Worm (Caenorhabditis elegans) whole organism, L2 larva: ENCODE data around the gene F38A6.4.

Experiments
- C34F6.9 ChIP-seq: fragments of 150-350 bp; optimal IDR thresholded peaks from 2 replicates; lab custom pipeline; 2014; ENCODE audit warnings: missing biosample characterization, missing genetic modification characterization
- F13H6.1 ChIP-seq: sonication (generic microtip); optimal IDR thresholded peaks from 2 replicates; lab custom pipeline; 2016; ENCODE audit warnings: missing genetic modification characterization, missing compliant biosample characterization
- Y55F3AM.14 ChIP-seq: fragments of 200-800 bp; sonication (Bioruptor generic); optimal IDR thresholded peaks from 2 replicates; lab custom pipeline; 2018; ENCODE audit warnings: mild to moderate bottlenecking, missing genetic modification characterization, missing compliant biosample characterization
- ZK546.5 ChIP-seq: sonication (generic microtip); optimal IDR thresholded peaks from 2 replicates; lab custom pipeline; 2017; ENCODE audit warnings: missing biosample characterization, missing genetic modification characterization
- alr-1 ChIP-seq: fragments of 150-350 bp; optimal IDR thresholded peaks from 2 replicates; lab custom pipeline; 2014; ENCODE audit warnings: missing biosample characterization, missing genetic modification characterization
- aly-2 ChIP-seq: fragments of 150-350 bp; optimal IDR thresholded peaks from 2 replicates; lab custom pipeline; 2014; ENCODE audit warnings: missing biosample characterization, missing genetic modification characterization
- ama-1 ChIP-seq: fragments of 150-350 bp; optimal IDR thresholded peaks from 2 replicates; lab custom pipeline; 2018; ENCODE audit warnings: inconsistent platforms
- blmp-1 ChIP-seq: sonication (generic microtip); optimal IDR thresholded peaks from 2 replicates; lab custom pipeline; 2017; ENCODE audit warnings: missing genetic modification characterization, mild to moderate bottlenecking, missing compliant biosample characterization, antibody characterized with exemption, moderate library complexity; ENCODE audit not compliant: insufficient read depth
- ceh-16 ChIP-seq: fragments of 150-350 bp; optimal IDR thresholded peaks from 2 replicates; lab custom pipeline; 2014; ENCODE audit warnings: missing biosample characterization, missing genetic modification characterization
- ceh-82 ChIP-seq: fragments of 150-350 bp; optimal IDR thresholded peaks from 2 replicates; lab custom pipeline; 2014; ENCODE audit warnings: missing biosample characterization, missing genetic modification characterization
- crh-2 ChIP-seq: sonication (generic microtip); optimal IDR thresholded peaks from 2 replicates; lab custom pipeline; 2017; ENCODE audit warnings: missing biosample characterization, missing genetic modification characterization
- egl-27 ChIP-seq: sonication (generic microtip); optimal IDR thresholded peaks from 3 replicates; lab custom pipeline; 2017; ENCODE audit warnings: missing biosample characterization, missing genetic modification reagents, missing genetic modification characterization
- elt-1 ChIP-seq: fragments of 150-350 bp; optimal IDR thresholded peaks from 2 replicates; lab custom pipeline; 2014; ENCODE audit warnings: missing biosample characterization, missing genetic modification characterization
- elt-3 ChIP-seq: sonication (generic microtip); optimal IDR thresholded peaks from 2 replicates; lab custom pipeline; 2017; ENCODE audit warnings: missing biosample characterization, missing genetic modification characterization
- fos-1 ChIP-seq: fragments of 150-350 bp; optimal IDR thresholded peaks from 2 replicates; lab custom pipeline; 2014; ENCODE audit warnings: missing biosample characterization, missing genetic modification characterization
- gmeb-1 ChIP-seq: fragments of 150-350 bp; optimal IDR thresholded peaks from 2 replicates; lab custom pipeline; 2014; ENCODE audit warnings: missing biosample characterization, missing genetic modification characterization
- lin-11 ChIP-seq: fragments of 150-350 bp; sonication (generic microtip); optimal IDR thresholded peaks from 2 replicates; lab custom pipeline; 2014; ENCODE audit warnings: missing biosample characterization, missing genetic modification characterization, inconsistent platforms, mixed read lengths
- lin-13 ChIP-seq: fragments of 150-350 bp; optimal IDR thresholded peaks from 2 replicates; lab custom pipeline; 2014; ENCODE audit warnings: missing biosample characterization, missing genetic modification reagents, missing genetic modification characterization
- lin-39 ChIP-seq: fragments of 150-350 bp; optimal IDR thresholded peaks from 2 replicates; lab custom pipeline; 2014; ENCODE audit warnings: missing biosample characterization, missing genetic modification reagents, missing genetic modification characterization
- lsy-2 ChIP-seq, 2 experiments: fragments of 150-350 bp in 1 of 2; sonication (generic microtip) in 1 of 2; optimal IDR thresholded peaks; 2 replicates each; lab custom pipeline; 2014 to 2017; ENCODE audit warnings: missing biosample characterization in 2 of 2, missing genetic modification characterization in 2 of 2
- mab-5 ChIP-seq: fragments of 150-350 bp; optimal IDR thresholded peaks from 2 replicates; lab custom pipeline; 2014; ENCODE audit warnings: missing biosample characterization, missing genetic modification characterization
- mbf-1 ChIP-seq: sonication (generic microtip); optimal IDR thresholded peaks from 2 replicates; lab custom pipeline; 2017; ENCODE audit warnings: missing biosample characterization, missing genetic modification characterization
- mdl-1 ChIP-seq, 2 experiments: fragments of 150-350 bp in 1 of 2; sonication (generic microtip) in 1 of 2; optimal IDR thresholded peaks; 2 replicates each; lab custom pipeline; 2017; ENCODE audit warnings: missing biosample characterization in 2 of 2, missing genetic modification characterization in 2 of 2
- nhr-10 ChIP-seq: sonication (generic microtip); optimal IDR thresholded peaks from 2 replicates; lab custom pipeline; 2017; ENCODE audit warnings: missing biosample characterization, missing genetic modification characterization
- nhr-11 ChIP-seq: fragments of 150-350 bp; optimal IDR thresholded peaks from 2 replicates; lab custom pipeline; 2014; ENCODE audit warnings: missing biosample characterization, missing genetic modification characterization
- nhr-12 ChIP-seq: fragments of 150-350 bp; optimal IDR thresholded peaks from 2 replicates; lab custom pipeline; 2014; ENCODE audit warnings: missing biosample characterization, missing genetic modification characterization
- nhr-129 ChIP-seq: fragments of 150-350 bp; optimal IDR thresholded peaks from 2 replicates; lab custom pipeline; 2014; ENCODE audit warnings: missing biosample characterization, missing genetic modification characterization
- nhr-21 ChIP-seq: fragments of 150-350 bp; optimal IDR thresholded peaks from 2 replicates; lab custom pipeline; 2014; ENCODE audit warnings: missing biosample characterization, missing genetic modification characterization
- nhr-23 ChIP-seq: fragments of 150-350 bp; optimal IDR thresholded peaks from 2 replicates; lab custom pipeline; 2014; ENCODE audit warnings: missing biosample characterization, missing genetic modification reagents, missing genetic modification characterization
- nhr-237 ChIP-seq: fragments of 150-350 bp; optimal IDR thresholded peaks from 2 replicates; lab custom pipeline; 2014; ENCODE audit warnings: missing biosample characterization, missing genetic modification characterization
- nhr-25 ChIP-seq: fragments of 150-350 bp; sonication (generic microtip); optimal IDR thresholded peaks from 3 replicates; lab custom pipeline; 2014; ENCODE audit warnings: missing biosample characterization, missing genetic modification characterization
- nhr-6 ChIP-seq: fragments of 150-350 bp; optimal IDR thresholded peaks from 2 replicates; lab custom pipeline; 2014; ENCODE audit warnings: missing biosample characterization, missing genetic modification characterization
- nhr-77 ChIP-seq: fragments of 150-350 bp; optimal IDR thresholded peaks from 2 replicates; lab custom pipeline; 2014; ENCODE audit warnings: missing biosample characterization, missing genetic modification characterization
- peb-1 ChIP-seq: fragments of 150-350 bp; optimal IDR thresholded peaks from 2 replicates; lab custom pipeline; 2014; ENCODE audit warnings: missing biosample characterization, missing genetic modification characterization
- sem-4 ChIP-seq: fragments of 150-350 bp; optimal IDR thresholded peaks from 2 replicates; lab custom pipeline; 2014; ENCODE audit warnings: missing biosample characterization, missing genetic modification reagents, missing genetic modification characterization
- skn-1 ChIP-seq: sonication (generic microtip); optimal IDR thresholded peaks from 2 replicates; lab custom pipeline; 2017; ENCODE audit warnings: missing biosample characterization, missing genetic modification characterization
- sma-3 ChIP-seq: sonication (generic microtip); optimal IDR thresholded peaks from 2 replicates; lab custom pipeline; 2016; ENCODE audit warnings: missing genetic modification reagents, missing genetic modification characterization, missing compliant biosample characterization
- sma-9 ChIP-seq, 2 experiments: fragments of 150-350 bp in 1 of 2; sonication (generic microtip) in 1 of 2; optimal IDR thresholded peaks; 2 replicates each; lab custom pipeline; 2014 to 2016; ENCODE audit warnings: missing genetic modification characterization in 2 of 2, mild to moderate bottlenecking in 1 of 2, missing biosample characterization in 1 of 2, missing compliant biosample characterization in 1 of 2, missing genetic modification reagents in 1 of 2, moderate library complexity in 1 of 2
- snpc-4 ChIP-seq: fragments of 150-350 bp; optimal IDR thresholded peaks from 2 replicates; lab custom pipeline; 2014; ENCODE audit warnings: missing biosample characterization, missing genetic modification characterization
- unc-39 ChIP-seq: fragments of 150-350 bp; optimal IDR thresholded peaks from 2 replicates; lab custom pipeline; 2014; ENCODE audit warnings: missing biosample characterization, missing genetic modification characterization
- unc-55 ChIP-seq: fragments of 150-350 bp; sonication (generic microtip); optimal IDR thresholded peaks from 3 replicates; lab custom pipeline; 2014; ENCODE audit warnings: missing biosample characterization, missing genetic modification reagents, missing genetic modification characterization
- unc-62 ChIP-seq: fragments of 150-350 bp; optimal IDR thresholded peaks from 2 replicates; lab custom pipeline; 2014; ENCODE audit warnings: missing biosample characterization, missing genetic modification reagents, missing genetic modification characterization
- zag-1 ChIP-seq: fragments of 150-350 bp; optimal IDR thresholded peaks from 2 replicates; lab custom pipeline; 2014; ENCODE audit warnings: missing biosample characterization, missing genetic modification characterization
- ztf-1 ChIP-seq: fragments of 200-800 bp; sonication (Bioruptor generic); conservative IDR thresholded peaks from 2 replicates; pipeline ENCODE4 v1.3.6; 2022; ENCODE audit warnings: missing genetic modification characterization, missing compliant biosample characterization
- ztf-11 ChIP-seq: sonication (generic microtip); optimal IDR thresholded peaks from 2 replicates; lab custom pipeline; 2017; ENCODE audit warnings: missing biosample characterization, missing genetic modification characterization
- ztf-4 ChIP-seq: fragments of 150-350 bp; optimal IDR thresholded peaks from 2 replicates; lab custom pipeline; 2014; ENCODE audit warnings: missing biosample characterization, missing genetic modification characterization

Gene F38A6.4

ce11 chrV:20778257-20778697 lies 3.1 kb upstream of the F38A6.4 start:
- TF ChIP-seq Y55F3AM.14 (GFP tag; lab: Kevin White, UChicago) = peak; percentile 84
- peak; percentile 96 for TF ChIP-seq unc-55 (GFP tag; lab: Kevin White, UChicago)
- TF ChIP-seq egl-27 = peak; percentile 98
- TF ChIP-seq ama-1 (lab: Kevin White, UChicago) = peak; percentile 91
- peak; percentile 93 to 99 for TF ChIP-seq mdl-1 (tag; optimal IDR thresholded peaks at IDR 0.05; lab: Kevin White, UChicago)
- TF ChIP-seq ZK546.5 = peak; percentile 7
- TF ChIP-seq F13H6.1 (tag; lab: Kevin White, UChicago) = peak; percentile 99
- TF ChIP-seq aly-2 (tag; lab: Kevin White, UChicago) = no peak
- TF ChIP-seq nhr-6 (tag; lab: Kevin White, UChicago) = peak; percentile 97
- peak; percentile 18 for TF ChIP-seq skn-1 (tag; lab: Kevin White, UChicago)
- TF ChIP-seq zag-1 (tag; lab: Kevin White, UChicago) = peak; percentile 96
- no peak for TF ChIP-seq nhr-23 (tag; lab: Kevin White, UChicago)
- TF ChIP-seq snpc-4 (tag; lab: Kevin White, UChicago) = peak; percentile 67
- TF ChIP-seq fos-1 = peak; percentile 95
- peak; percentile 92 for TF ChIP-seq lin-13 (GFP tag; lab: Kevin White, UChicago)
- TF ChIP-seq blmp-1 = peak; percentile 70
- peak; percentile 95 for TF ChIP-seq nhr-21 (tag; lab: Kevin White, UChicago)
- TF ChIP-seq lin-11 (tag; lab: Kevin White, UChicago) = peak; percentile 91
- TF ChIP-seq ztf-1 (GFP tag; lab: Robert Waterston, UW) = no peak
- TF ChIP-seq nhr-10 (tag; lab: Kevin White, UChicago) = peak; percentile 77
- TF ChIP-seq mbf-1 (tag; lab: Kevin White, UChicago) = no peak
- TF ChIP-seq nhr-12 = no peak
- no peak for TF ChIP-seq peb-1 (tag; lab: Kevin White, UChicago)
- TF ChIP-seq elt-1 (tag; lab: Kevin White, UChicago) = no peak
- peak; percentile 66 for TF ChIP-seq ceh-16 (tag; lab: Kevin White, UChicago)
- peak; percentile 78 for TF ChIP-seq lin-39
- peak; percentile 85 for TF ChIP-seq gmeb-1 (tag; lab: Kevin White, UChicago)
- TF ChIP-seq mab-5 (tag; lab: Kevin White, UChicago) = peak; percentile 94
- TF ChIP-seq ztf-4 (tag; lab: Kevin White, UChicago) = peak; percentile 98
- TF ChIP-seq nhr-237 (tag; lab: Kevin White, UChicago) = peak; percentile 3
- TF ChIP-seq sma-3 (GFP tag; lab: Kevin White, UChicago) = peak; percentile 96
- peak; percentile 83 to 96 for TF ChIP-seq lsy-2 (tag; optimal IDR thresholded peaks at IDR 0.05; lab: Kevin White, UChicago)
- peak; percentile 99 for TF ChIP-seq sem-4 (tag; lab: Kevin White, UChicago)
- TF ChIP-seq unc-39 (tag; lab: Kevin White, UChicago) = no peak
- peak; percentile 98 for TF ChIP-seq crh-2 (tag; lab: Kevin White, UChicago)
- TF ChIP-seq nhr-25 (tag; lab: Kevin White, UChicago) = peak; percentile 94
- peak; percentile 97 for TF ChIP-seq C34F6.9 (tag; lab: Kevin White, UChicago)
- peak; percentile 97 for TF ChIP-seq nhr-129 (tag; lab: Kevin White, UChicago)
- TF ChIP-seq unc-62 (GFP tag; lab: Kevin White, UChicago) = peak; percentile 82
- TF ChIP-seq alr-1 (tag; lab: Kevin White, UChicago) = peak; percentile 5
- peak; percentile 46 for TF ChIP-seq ceh-82
- TF ChIP-seq sma-9 (GFP tag; optimal IDR thresholded peaks at IDR 0.05; lab: Kevin White, UChicago) = peak; percentile 97
- peak; percentile 68 for TF ChIP-seq sma-9 (tag; optimal IDR thresholded peaks at IDR 0.05; lab: Kevin White, UChicago)
- peak; percentile 31 for TF ChIP-seq ztf-11
- TF ChIP-seq nhr-77 = peak; percentile 60
- TF ChIP-seq elt-3 (tag; lab: Kevin White, UChicago) = no peak
- no peak for TF ChIP-seq nhr-11 (tag; lab: Kevin White, UChicago)
- TF ChIP-seq, all 48 proteins: peak for 36
